Fruit fly (Drosophila melanogaster) whole organism, wandering third instar larva: ENCODE measurements around the gene CG17027.

Experiments used
- Jra ChIP-seq: sonication (Bioruptor generic); optimal IDR thresholded peaks from 2 replicates; lab custom pipeline; 2016; ENCODE audit warnings: missing biosample characterization, missing genetic modification characterization
- br ChIP-seq: fragments of 200-800 bp; sonication (Bioruptor generic); optimal IDR thresholded peaks from 2 replicates; lab custom pipeline; 2016; ENCODE audit warnings: missing biosample characterization, missing genetic modification characterization
- fru ChIP-seq: fragments of 200-800 bp; sonication (Bioruptor generic); optimal IDR thresholded peaks from 3 replicates; lab custom pipeline; 2016; ENCODE audit warnings: missing biosample characterization, mild to moderate bottlenecking, missing genetic modification characterization
- psq ChIP-seq: fragments of 200-800 bp; sonication (Bioruptor generic); optimal IDR thresholded peaks from 3 replicates; lab custom pipeline; 2017; ENCODE audit warnings: missing biosample characterization, mild to moderate bottlenecking, missing genetic modification characterization, moderate library complexity

DNA sequence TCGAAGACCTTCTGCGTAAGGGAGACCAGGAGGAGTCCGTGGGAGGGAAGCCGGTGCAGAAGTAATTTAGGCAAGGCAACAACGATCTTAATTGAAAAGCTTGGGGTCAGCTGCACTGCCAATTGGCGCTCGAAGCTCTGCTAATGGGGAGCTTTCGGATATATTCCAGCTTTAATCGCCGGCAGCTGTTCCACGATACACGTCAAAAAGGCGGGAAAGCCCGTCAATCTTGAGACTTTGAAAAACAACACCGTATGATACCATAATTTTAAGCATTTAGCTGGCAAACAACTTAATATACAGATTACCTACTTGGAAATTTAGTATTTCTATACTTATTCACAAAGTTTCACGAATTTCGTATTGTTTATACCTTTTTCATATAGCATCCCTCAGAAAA, 1.5 kb downstream of the CG17027 start:
- TF ChIP-seq fru (GFP tag; lab: Kevin White, UChicago) (no peak), psq (GFP tag; lab: Kevin White, UChicago) (no peak), br (no peak), Jra (no peak)
